Worm (Caenorhabditis elegans): ENCODE data around the gene F58G6.3.

ce11 chrIV:9624977-9625376 lies 28.4 kb upstream of the F58G6.3 start, which contains the start of gene W09C2.10:
- TF ChIP-seq tbx-2 (tag; optimal IDR thresholded peaks at IDR 0.05) (no peak), skn-1 (tag; optimal IDR thresholded peaks at IDR 0.05) (no peak), nhr-28 (tag; optimal IDR thresholded peaks at IDR 0.05) (no peak), nhr-11 (tag; optimal IDR thresholded peaks at IDR 0.05) (no peak), nhr-77 (tag; optimal IDR thresholded peaks at IDR 0.05) (no peak), ceh-28 (tag; optimal IDR thresholded peaks at IDR 0.05) (no peak), jun-1 (tag; optimal IDR thresholded peaks at IDR 0.05) (no peak)
